Worm (Caenorhabditis elegans) whole organism, L4 larva: ENCODE results near the gene mig-21.

Experiments
- T20F7.1 ChIP-seq: fragments of 200-800 bp; sonication (Bioruptor generic); optimal IDR thresholded peaks from 2 replicates; lab custom pipeline; 2018; ENCODE audit warnings: mild to moderate bottlenecking, missing genetic modification characterization, missing compliant biosample characterization
- Y48G9A.11 ChIP-seq: fragments of 200-800 bp; sonication (Bioruptor generic); IDR thresholded peaks from 2 replicates; pipeline ENCODE4 v1.3.6; 2022; ENCODE audit warnings: missing genetic modification reagents, missing genetic modification characterization, missing compliant biosample characterization
- Y5F2A.4 ChIP-seq: fragments of 200-800 bp; sonication (Bioruptor generic); optimal IDR thresholded peaks from 2 replicates; lab custom pipeline; 2018; ENCODE audit warnings: mild to moderate bottlenecking, missing genetic modification characterization, missing compliant biosample characterization
- Y75B8A.6 ChIP-seq: fragments of 200-800 bp; sonication (Bioruptor generic); IDR thresholded peaks from 2 replicates; pipeline ENCODE4 v1.3.6; 2022; ENCODE audit warnings: missing genetic modification reagents, missing genetic modification characterization, missing compliant biosample characterization
- ZK546.5 ChIP-seq, 2 experiments: sonication (generic microtip); optimal IDR thresholded peaks; 2 replicates each; lab custom pipeline; 2017; ENCODE audit warnings: missing biosample characterization in 2 of 2, missing genetic modification characterization in 2 of 2
- aha-1 ChIP-seq: fragments of 150-350 bp; peaks from one replicate; lab custom pipeline; 2014; ENCODE audit warnings: missing biosample characterization, missing genetic modification characterization
- aly-2 ChIP-seq: sonication (generic microtip); optimal IDR thresholded peaks from 2 replicates; lab custom pipeline; 2018; ENCODE audit warnings: missing biosample characterization, missing genetic modification characterization
- ama-1 ChIP-seq: fragments of 150-350 bp; optimal IDR thresholded peaks from 2 replicates; lab custom pipeline; 2014; ENCODE audit warnings: inconsistent platforms, mixed read lengths
- arid-1 ChIP-seq: fragments of 200-800 bp; sonication (Bioruptor generic); conservative IDR thresholded peaks from 2 replicates; pipeline ENCODE4 v1.3.6; 2022; ENCODE audit warnings: missing genetic modification reagents, missing genetic modification characterization, missing compliant biosample characterization
- ceh-32 ChIP-seq: sonication (generic microtip); optimal IDR thresholded peaks from 2 replicates; lab custom pipeline; 2016; ENCODE audit warnings: mild to moderate bottlenecking, missing genetic modification characterization, missing compliant biosample characterization; ENCODE audit not compliant: poor library complexity
- ceh-62 ChIP-seq: sonication (generic microtip); optimal IDR thresholded peaks from 2 replicates; lab custom pipeline; 2017; ENCODE audit warnings: missing biosample characterization, missing genetic modification characterization
- ces-1 ChIP-seq: fragments of 150-350 bp; sonication (generic microtip); optimal IDR thresholded peaks from 4 replicates; lab custom pipeline; 2014; ENCODE audit warnings: missing biosample characterization, missing genetic modification reagents, missing genetic modification characterization
- cey-2 ChIP-seq: sonication (generic microtip); optimal IDR thresholded peaks from 3 replicates; lab custom pipeline; 2017; ENCODE audit warnings: missing genetic modification characterization, mild to moderate bottlenecking, missing compliant biosample characterization, antibody characterized with exemption, borderline replicate concordance; ENCODE audit not compliant: insufficient read depth
- daf-16 ChIP-seq, 3 experiments: sonication (generic microtip); optimal IDR thresholded peaks; 2 replicates each; lab custom pipeline; 2016 to 2017; ENCODE audit warnings: missing genetic modification characterization in 3 of 3, missing genetic modification reagents in 3 of 3, mild to moderate bottlenecking in 2 of 3, missing compliant biosample characterization in 2 of 3, missing biosample characterization in 1 of 3, moderate library complexity in 1 of 3
- daf-19 ChIP-seq: fragments of 200-800 bp; sonication (Bioruptor generic); conservative IDR thresholded peaks from 2 replicates; pipeline ENCODE4 v1.3.6; 2022; ENCODE audit warnings: missing genetic modification characterization, missing compliant biosample characterization
- daf-8 ChIP-seq: fragments of 200-800 bp; sonication (Bioruptor generic); IDR thresholded peaks from 2 replicates; pipeline ENCODE4 v1.3.6; 2022; ENCODE audit warnings: missing genetic modification characterization, missing compliant biosample characterization
- dmd-6 ChIP-seq: fragments of 200-800 bp; sonication (Bioruptor generic); IDR thresholded peaks from 2 replicates; pipeline ENCODE4 v1.3.6; 2022; ENCODE audit warnings: missing genetic modification reagents, missing genetic modification characterization, missing compliant biosample characterization
- dpl-1 ChIP-seq: fragments of 150-350 bp; optimal IDR thresholded peaks from 2 replicates; lab custom pipeline; 2014; ENCODE audit warnings: missing biosample characterization, missing genetic modification reagents, missing genetic modification characterization
- fkh-10 ChIP-seq: fragments of 150-350 bp; optimal IDR thresholded peaks from 2 replicates; lab custom pipeline; 2014; ENCODE audit warnings: missing biosample characterization, missing genetic modification reagents, missing genetic modification characterization
- fos-1 ChIP-seq: fragments of 150-350 bp; optimal IDR thresholded peaks from 2 replicates; lab custom pipeline; 2014; ENCODE audit warnings: missing biosample characterization, missing genetic modification characterization
- hlh-11 ChIP-seq: fragments of 200-800 bp; sonication (Bioruptor generic); optimal IDR thresholded peaks from 2 replicates; lab custom pipeline; 2018; ENCODE audit warnings: mild to moderate bottlenecking, missing genetic modification characterization, missing compliant biosample characterization
- hlh-30 ChIP-seq: sonication (generic microtip); optimal IDR thresholded peaks from 2 replicates; lab custom pipeline; 2017; ENCODE audit warnings: antibody characterized with exemption, mild to moderate bottlenecking, missing genetic modification characterization, missing compliant biosample characterization; ENCODE audit not compliant: insufficient read depth
- lin-13 ChIP-seq: fragments of 150-350 bp; optimal IDR thresholded peaks from 2 replicates; lab custom pipeline; 2014; ENCODE audit warnings: missing biosample characterization, missing genetic modification reagents, missing genetic modification characterization
- lin-15B ChIP-seq: fragments of 150-350 bp; sonication (generic microtip); optimal IDR thresholded peaks from 3 replicates; lab custom pipeline; 2014; ENCODE audit warnings: missing biosample characterization, missing genetic modification characterization
- lin-29 ChIP-seq: fragments of 200-800 bp; sonication (Bioruptor generic); IDR thresholded peaks from 2 replicates; pipeline ENCODE4 v1.3.6; 2022; ENCODE audit warnings: missing genetic modification reagents, missing genetic modification characterization, missing compliant biosample characterization
- lir-3 ChIP-seq: sonication (generic microtip); optimal IDR thresholded peaks from 2 replicates; lab custom pipeline; 2016; ENCODE audit warnings: mild to moderate bottlenecking, missing genetic modification characterization, missing compliant biosample characterization
- lsy-2 ChIP-seq, 2 experiments: fragments of 150-350 bp in 1 of 2; sonication (generic microtip) in 1 of 2; optimal IDR thresholded peaks; 2 replicates each; lab custom pipeline; 2014 to 2017; ENCODE audit warnings: missing biosample characterization in 2 of 2, missing genetic modification characterization in 2 of 2
- mdl-1 ChIP-seq, 2 experiments: fragments of 150-350 bp in 1 of 2; sonication (generic microtip) in 1 of 2; optimal IDR thresholded peaks; 2 replicates each; lab custom pipeline; 2014 to 2017; ENCODE audit warnings: missing biosample characterization in 2 of 2, missing genetic modification characterization in 2 of 2
- mdt-29 ChIP-seq: fragments of 200-800 bp; sonication (Bioruptor generic); IDR thresholded peaks from 2 replicates; pipeline ENCODE4 v1.3.6; 2022; ENCODE audit warnings: missing genetic modification reagents, missing genetic modification characterization, missing compliant biosample characterization
- mep-1 ChIP-seq: fragments of 150-350 bp; sonication (generic microtip); optimal IDR thresholded peaks from 3 replicates; lab custom pipeline; 2014; ENCODE audit warnings: missing biosample characterization, missing genetic modification characterization
- nhr-10 ChIP-seq: fragments of 150-350 bp; optimal IDR thresholded peaks from 2 replicates; lab custom pipeline; 2014; ENCODE audit warnings: missing biosample characterization, missing genetic modification characterization
- nhr-102 ChIP-seq: sonication (generic microtip); optimal IDR thresholded peaks from 2 replicates; lab custom pipeline; 2016; ENCODE audit warnings: mild to moderate bottlenecking, missing genetic modification characterization, moderate library complexity, missing compliant biosample characterization
- nhr-111 ChIP-seq: fragments of 200-800 bp; sonication (Bioruptor generic); optimal IDR thresholded peaks from 2 replicates; lab custom pipeline; 2018; ENCODE audit warnings: mild to moderate bottlenecking, missing genetic modification characterization, missing compliant biosample characterization
- nhr-41 ChIP-seq: fragments of 200-800 bp; sonication (Bioruptor generic); IDR thresholded peaks from 2 replicates; pipeline ENCODE4 v1.3.6; 2022; ENCODE audit warnings: missing genetic modification reagents, missing genetic modification characterization, missing compliant biosample characterization
- nhr-42 ChIP-seq: fragments of 200-800 bp; sonication (Bioruptor generic); IDR thresholded peaks from 2 replicates; pipeline ENCODE4 v1.3.6; 2022; ENCODE audit warnings: missing genetic modification characterization, missing compliant biosample characterization
- nhr-48 ChIP-seq: sonication (generic microtip); optimal IDR thresholded peaks from 2 replicates; lab custom pipeline; 2016; ENCODE audit warnings: mild to moderate bottlenecking, missing genetic modification characterization, missing compliant biosample characterization
- nhr-6 ChIP-seq: fragments of 150-350 bp; optimal IDR thresholded peaks from 2 replicates; lab custom pipeline; 2014; ENCODE audit warnings: missing biosample characterization, missing genetic modification characterization
- nhr-77 ChIP-seq: fragments of 150-350 bp; optimal IDR thresholded peaks from 2 replicates; lab custom pipeline; 2014; ENCODE audit warnings: missing biosample characterization, missing genetic modification characterization
- pha-4 ChIP-seq, 2 experiments: fragments of 150-350 bp in 1 of 2; fragments of 200-800 bp in 1 of 2; sonication (Bioruptor generic) in 1 of 2; IDR thresholded peaks in 1 of 2; optimal IDR thresholded peaks in 1 of 2; 2 replicates each; pipeline versions ENCODE4 v1.3.6 to Lab custom; 2014 to 2022; ENCODE audit warnings: missing genetic modification characterization in 2 of 2, missing genetic modification reagents in 2 of 2, missing biosample characterization in 1 of 2, missing compliant biosample characterization in 1 of 2
- php-3 ChIP-seq: fragments of 200-800 bp; sonication (Bioruptor generic); IDR thresholded peaks from 2 replicates; pipeline ENCODE4 v1.3.6; 2022; ENCODE audit warnings: missing genetic modification reagents, missing genetic modification characterization, missing compliant biosample characterization
- pqm-1 ChIP-seq: sonication (generic microtip); optimal IDR thresholded peaks from 2 replicates; lab custom pipeline; 2017; ENCODE audit warnings: missing biosample characterization, missing genetic modification characterization
- saeg-2 ChIP-seq: fragments of 200-800 bp; sonication (Bioruptor generic); IDR thresholded peaks from 2 replicates; pipeline ENCODE4 v1.3.6; 2022; ENCODE audit warnings: missing genetic modification reagents, missing genetic modification characterization, missing compliant biosample characterization
- tag-97 ChIP-seq: fragments of 200-800 bp; sonication (Bioruptor generic); IDR thresholded peaks from 2 replicates; pipeline ENCODE4 v1.3.6; 2022; ENCODE audit warnings: missing genetic modification characterization, missing compliant biosample characterization
- unc-130 ChIP-seq: sonication (generic microtip); optimal IDR thresholded peaks from 2 replicates; lab custom pipeline; 2016; ENCODE audit warnings: missing genetic modification reagents, missing genetic modification characterization, missing compliant biosample characterization
- unc-62 ChIP-seq, 3 experiments: fragments of 150-350 bp in 1 of 3; sonication (generic microtip); optimal IDR thresholded peaks in 2 of 3; peaks in 1 of 3; 1 replicate in 1 of 3; 2 replicates in 2 of 3; lab custom pipeline; 2014 to 2017; ENCODE audit warnings: missing biosample characterization in 3 of 3, missing genetic modification characterization in 3 of 3, missing genetic modification reagents in 3 of 3, missing genotype in 1 of 3
- vab-7 ChIP-seq: fragments of 200-800 bp; sonication (Bioruptor generic); IDR thresholded peaks from 2 replicates; pipeline ENCODE4 v1.3.6; 2022; ENCODE audit warnings: missing genetic modification reagents, missing genetic modification characterization, missing compliant biosample characterization
- ztf-11 ChIP-seq: fragments of 150-350 bp; optimal IDR thresholded peaks from 2 replicates; lab custom pipeline; 2014; ENCODE audit warnings: missing biosample characterization, missing genetic modification characterization

The mig-21 gene

ce11 chrIII:5859008-5859407 lies 19.2 kb downstream of the mig-21 start, which contains the start of gene dpf-4:
dpf-4 (plus strand) TSS chrIII:5859308.
- TF ChIP-seq ama-1 (lab: Kevin White, UChicago), result peak; percentile 39
- no peak for TF ChIP-seq nhr-48
- TF ChIP-seq, all 104 proteins: peak for 1

- TF ChIP-seq nhr-102 (tag; lab: Kevin White, UChicago) (no peak), ztf-11 (tag; lab: Kevin White, UChicago) (no peak), mep-1 (tag; lab: Kevin White, UChicago) (peak; percentile 87), nhr-6 (tag; lab: Kevin White, UChicago) (peak; percentile 81), hlh-11 (tag; lab: Kevin White, UChicago) (peak; percentile 61), hlh-30 (peak; percentile 58), daf-19 (GFP tag; lab: Robert Waterston, UW) (no peak), nhr-111 (GFP tag; lab: Kevin White, UChicago) (no peak), T20F7.1 (GFP tag; lab: Kevin White, UChicago) (no peak), mdl-1 (tag; optimal IDR thresholded peaks at IDR 0.05; lab: Kevin White, UChicago) (peak in 1 of 2 experiments; percentile 26), fkh-10 (GFP tag; lab: Kevin White, UChicago) (no peak), php-3 (GFP tag; lab: Robert Waterston, UW) (no peak), Y75B8A.6 (GFP tag; lab: Robert Waterston, UW) (no peak), lin-29 (GFP tag; lab: Robert Waterston, UW) (no peak), ces-1 (GFP tag; lab: Kevin White, UChicago) (no peak), nhr-77 (tag; lab: Kevin White, UChicago) (peak; percentile 66), lin-13 (GFP tag; lab: Kevin White, UChicago) (peak; percentile 80), lin-15B (no peak), tag-97 (GFP tag; lab: Robert Waterston, UW) (no peak), lir-3 (tag; lab: Kevin White, UChicago) (no peak), fos-1 (no peak), pha-4 (GFP tag; IDR thresholded peaks at IDR 0.05; lab: Robert Waterston, UW) (peak; percentile 14; the same call in 1 of the 2 replicates), pha-4 (tag; optimal IDR thresholded peaks at IDR 0.05; lab: Kevin White, UChicago) (peak; percentile 93), vab-7 (GFP tag; lab: Robert Waterston, UW) (no peak), Y5F2A.4 (GFP tag; lab: Kevin White, UChicago) (no peak), mdt-29 (no peak), daf-16 (GFP tag; optimal IDR thresholded peaks at IDR 0.05; lab: Kevin White, UChicago) (peak in 1 of 2 experiments; percentile 17), daf-16 (tag; optimal IDR thresholded peaks at IDR 0.05; lab: Kevin White, UChicago) (peak; percentile 65), lsy-2 (tag; optimal IDR thresholded peaks at IDR 0.05; lab: Kevin White, UChicago) (peak in 1 of 2 experiments; percentile 94), ama-1 (lab: Kevin White, UChicago) (no peak), saeg-2 (GFP tag; lab: Robert Waterston, UW) (no peak), aha-1 (tag; lab: Kevin White, UChicago) (peak; percentile 75), arid-1 (GFP tag; lab: Robert Waterston, UW) (no peak; the same call in 1 of the 2 replicates), aly-2 (tag; lab: Kevin White, UChicago) (no peak), ZK546.5 (tag; optimal IDR thresholded peaks at IDR 0.05; lab: Kevin White, UChicago) (no peak), Y48G9A.11 (GFP tag; lab: Robert Waterston, UW) (no peak), dpl-1 (GFP tag; lab: Kevin White, UChicago) (peak; percentile 96), unc-62 (GFP tag; optimal IDR thresholded peaks at IDR 0.05 in 1 of 2; lab: Kevin White, UChicago) (no peak), unc-62 (tag; optimal IDR thresholded peaks at IDR 0.05; lab: Kevin White, UChicago) (no peak), pqm-1 (tag; lab: Kevin White, UChicago) (peak; percentile 2), ceh-32 (tag; lab: Kevin White, UChicago) (no peak), nhr-42 (GFP tag; lab: Robert Waterston, UW) (no peak), daf-8 (GFP tag; lab: Robert Waterston, UW) (no peak), cey-2 (no peak), nhr-41 (GFP tag; lab: Robert Waterston, UW) (no peak), nhr-10 (tag; lab: Kevin White, UChicago) (no peak), dmd-6 (GFP tag; lab: Robert Waterston, UW) (peak; percentile 35; the same call in 1 of the 2 replicates), ceh-62 (tag; lab: Kevin White, UChicago) (no peak), unc-130 (GFP tag; lab: Kevin White, UChicago) (peak; percentile 40)
Measured at ce11 chrIII:5855637-5856179, 22.5 kb downstream of the mig-21 start, which contains the start of the genes cct-6 and alh-9. cct-6 (minus strand) TSS chrIII:5855687. alh-9 (plus strand) TSS chrIII:5856018.
